Fruit fly (Drosophila melanogaster) Kc167 (cell line): ENCODE data around the gene Nepl7.

Source experiments
- Myc ChIP-seq: fragments of >200 bp; optimal IDR thresholded peaks from 2 replicates; lab custom pipeline; 2017; ENCODE audit warnings: missing external identifiers
- Sin3A ChIP-seq: fragments of >200 bp; optimal IDR thresholded peaks from 2 replicates; lab custom pipeline; 2018; ENCODE audit warnings: missing external identifiers
- h ChIP-seq: fragments of >200 bp; optimal IDR thresholded peaks from 3 replicates; lab custom pipeline; 2018; ENCODE audit warnings: missing external identifiers
- insv ChIP-seq: fragments of >200 bp; optimal IDR thresholded peaks from 3 replicates; lab custom pipeline; 2018; ENCODE audit warnings: missing external identifiers
- psq ChIP-seq: fragments of >200 bp; optimal IDR thresholded peaks from 2 replicates; lab custom pipeline; 2017; ENCODE audit warnings: missing external identifiers
- ttk ChIP-seq: sonication (Bioruptor generic); optimal IDR thresholded peaks from 2 replicates; lab custom pipeline; 2017; ENCODE audit warnings: missing external identifiers

The Nepl7 gene

dm6 chr2L:12657337-12657736 lies 12.2 kb downstream of the Nepl7 start:
- no peak for TF ChIP-seq Myc (lab: Kevin White, UChicago)
- TF ChIP-seq psq = no peak
- TF ChIP-seq Sin3A (lab: Kevin White, UChicago) = no peak
- no peak for TF ChIP-seq ttk (lab: Kevin White, UChicago)
- TF ChIP-seq insv = no peak
- no peak for TF ChIP-seq h (lab: Kevin White, UChicago)

DNA sequence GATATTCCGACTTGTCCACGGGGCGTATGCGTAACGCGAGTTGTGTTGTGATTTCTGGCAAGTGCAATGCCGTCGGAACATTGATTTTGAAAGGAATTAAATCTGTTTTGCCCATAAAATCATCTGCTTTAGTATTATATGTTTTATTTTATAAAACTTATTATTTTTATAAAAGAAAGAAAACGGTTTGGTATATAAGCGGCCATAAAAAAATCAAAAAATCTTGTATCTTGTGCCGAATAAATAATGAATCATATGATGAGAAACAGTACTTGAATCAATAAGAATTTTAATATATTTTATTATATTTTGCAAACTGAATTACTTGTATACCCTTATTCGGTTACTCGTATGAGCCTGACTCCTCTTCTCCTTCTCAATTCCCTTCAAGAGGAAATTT lies 12.6 kb downstream of the Nepl7 start, which contains the start of gene pdm2:
Gene pdm2, plus strand, starts transcription at position 301 of the 400 bp plus-strand sequence.
- TF ChIP-seq psq (no peak), Sin3A (lab: Kevin White, UChicago) (no peak), Myc (lab: Kevin White, UChicago) (no peak), h (lab: Kevin White, UChicago) (no peak), ttk (lab: Kevin White, UChicago) (no peak), insv (no peak)

DNA sequence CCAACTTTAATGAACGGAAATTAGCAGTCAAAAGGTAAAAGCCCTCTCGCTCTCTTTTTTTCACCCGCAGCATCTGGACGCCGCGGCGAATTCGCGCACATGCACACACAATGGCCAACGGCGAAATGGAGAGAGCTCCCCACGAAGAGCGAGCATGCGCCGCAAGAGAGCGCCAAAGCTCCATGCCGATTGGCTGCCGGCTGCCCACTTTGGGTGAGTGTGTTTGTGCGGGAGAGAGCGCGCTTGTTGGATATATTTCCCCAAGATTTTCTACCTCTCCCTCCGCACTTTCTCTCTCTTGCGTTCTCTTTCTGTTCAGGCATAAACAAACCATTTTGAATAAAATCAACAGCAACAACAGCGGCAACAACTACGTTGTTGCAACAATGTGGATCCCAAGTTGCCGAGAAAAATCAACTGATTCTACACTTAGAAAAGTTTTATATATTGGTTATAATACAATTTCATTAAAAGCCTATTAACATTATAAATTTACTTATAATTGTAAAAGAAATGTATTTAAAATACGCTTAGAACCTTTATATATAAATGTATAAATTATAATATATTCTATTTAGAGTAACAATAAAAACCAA lies 13.7 kb downstream of the Nepl7 start:
- TF ChIP-seq Myc (lab: Kevin White, UChicago) = no peak
- TF ChIP-seq Sin3A (lab: Kevin White, UChicago) = no peak
- TF ChIP-seq h (lab: Kevin White, UChicago) = no peak
- no peak for TF ChIP-seq psq
- TF ChIP-seq insv = no peak
- TF ChIP-seq ttk (lab: Kevin White, UChicago) = no peak

DNA sequence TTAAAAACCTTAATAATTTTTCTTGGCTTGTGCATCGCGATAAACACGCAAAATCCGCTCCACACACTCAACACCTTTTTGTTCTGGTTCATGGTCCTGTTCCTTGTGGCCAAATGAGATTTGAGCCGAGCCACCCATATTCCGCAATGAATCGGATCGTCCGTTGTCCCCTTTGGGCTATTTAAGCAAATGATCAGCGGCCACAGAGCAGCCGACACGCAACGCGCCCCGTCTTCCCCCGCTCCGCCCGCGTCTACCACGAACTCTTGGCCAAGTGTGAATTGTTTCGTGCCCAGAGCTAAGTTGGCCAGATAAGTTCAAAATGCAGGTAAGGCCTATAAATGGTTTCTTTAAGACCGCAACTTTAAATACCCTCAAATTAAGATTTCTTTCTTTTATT lies 18.5 kb downstream of the Nepl7 start:
- TF ChIP-seq insv (no peak), Myc (lab: Kevin White, UChicago) (no peak), h (lab: Kevin White, UChicago) (no peak), ttk (lab: Kevin White, UChicago) (no peak), psq (no peak), Sin3A (lab: Kevin White, UChicago) (no peak)

- no peak for TF ChIP-seq insv
- no peak for TF ChIP-seq psq
- no peak for TF ChIP-seq Myc (lab: Kevin White, UChicago)
- TF ChIP-seq ttk (lab: Kevin White, UChicago) = no peak
- no peak for TF ChIP-seq Sin3A (lab: Kevin White, UChicago)
- no peak for TF ChIP-seq h (lab: Kevin White, UChicago)
These were observed 23.3 kb downstream of the Nepl7 start, which contains the start of gene Ref2 for dm6 chr2L:12646256-12646655. Gene Ref2, minus strand, starts transcription at chr2L:12646356.

DNA sequence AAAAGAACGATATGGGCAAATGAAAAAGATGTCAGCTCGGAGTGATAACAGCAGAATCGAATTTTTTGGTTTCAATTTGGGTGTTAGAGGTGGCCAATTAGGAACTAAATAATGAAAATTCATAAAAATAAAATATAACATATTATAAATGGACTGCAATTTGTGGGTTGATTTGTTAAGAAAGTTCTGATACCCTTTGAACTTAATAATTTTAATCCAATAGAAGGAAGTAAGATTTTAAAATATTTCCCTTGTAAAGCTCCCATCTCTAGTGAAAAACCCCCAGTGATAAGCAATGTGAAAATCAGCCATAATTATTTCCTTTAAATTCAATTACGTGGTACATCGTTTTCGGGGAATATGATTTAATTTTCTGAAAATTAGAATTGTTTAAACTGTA lies 25.2 kb downstream of the Nepl7 start:
- TF ChIP-seq insv (no peak), Myc (lab: Kevin White, UChicago) (no peak), h (lab: Kevin White, UChicago) (no peak), ttk (lab: Kevin White, UChicago) (no peak), Sin3A (lab: Kevin White, UChicago) (no peak)

dm6 chr2L:12641534-12641933 lies 28.0 kb downstream of the Nepl7 start:
- no peak for TF ChIP-seq ttk (lab: Kevin White, UChicago)
- no peak for TF ChIP-seq psq
- no peak for TF ChIP-seq insv
- TF ChIP-seq Myc (lab: Kevin White, UChicago) = no peak
- no peak for TF ChIP-seq h (lab: Kevin White, UChicago)

DNA sequence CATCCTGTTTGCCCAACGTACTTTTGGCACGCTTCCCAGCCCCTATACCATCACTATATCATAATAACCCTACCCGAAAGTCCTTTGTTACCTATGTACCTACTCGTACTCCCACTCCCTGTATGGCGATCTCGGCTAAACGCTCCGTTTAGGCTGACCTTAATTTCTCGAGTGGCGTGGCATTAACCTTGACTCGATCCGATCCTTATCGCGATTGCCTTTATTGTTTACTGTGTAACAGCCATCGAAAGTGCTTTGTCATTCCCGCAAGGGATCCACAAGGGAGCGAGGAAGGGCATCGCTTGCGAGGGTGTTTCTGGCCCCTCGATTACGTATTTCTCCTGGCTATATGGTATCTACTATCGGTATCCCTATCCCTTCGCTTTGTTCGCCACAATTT lies 36.4 kb downstream of the Nepl7 start:
- no peak for TF ChIP-seq Myc (lab: Kevin White, UChicago)
- no peak for TF ChIP-seq insv
- TF ChIP-seq psq = no peak
- no peak for TF ChIP-seq h (lab: Kevin White, UChicago)

DNA sequence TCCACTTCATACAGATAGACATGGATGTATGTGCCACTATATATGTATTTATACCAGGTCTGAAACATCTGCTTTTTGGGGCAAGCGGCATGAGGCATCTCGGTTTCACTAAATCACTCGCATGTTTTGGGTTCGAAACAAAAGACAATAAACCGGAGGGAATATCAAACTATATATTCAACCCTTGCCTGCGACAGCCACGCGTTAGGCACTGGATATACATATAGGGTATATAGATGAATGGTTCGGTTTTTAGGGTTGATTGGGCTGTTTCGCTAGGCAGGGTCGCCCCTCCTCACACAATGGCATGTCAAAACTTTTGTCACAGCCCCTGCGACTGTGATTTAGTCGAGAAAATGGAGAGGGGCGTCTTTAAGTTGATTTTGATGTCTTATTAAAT lies 46.4 kb downstream of the Nepl7 start:
- TF ChIP-seq Sin3A (lab: Kevin White, UChicago) (no peak), psq (no peak), ttk (lab: Kevin White, UChicago) (no peak), Myc (lab: Kevin White, UChicago) (no peak), h (lab: Kevin White, UChicago) (no peak), insv (no peak)

DNA sequence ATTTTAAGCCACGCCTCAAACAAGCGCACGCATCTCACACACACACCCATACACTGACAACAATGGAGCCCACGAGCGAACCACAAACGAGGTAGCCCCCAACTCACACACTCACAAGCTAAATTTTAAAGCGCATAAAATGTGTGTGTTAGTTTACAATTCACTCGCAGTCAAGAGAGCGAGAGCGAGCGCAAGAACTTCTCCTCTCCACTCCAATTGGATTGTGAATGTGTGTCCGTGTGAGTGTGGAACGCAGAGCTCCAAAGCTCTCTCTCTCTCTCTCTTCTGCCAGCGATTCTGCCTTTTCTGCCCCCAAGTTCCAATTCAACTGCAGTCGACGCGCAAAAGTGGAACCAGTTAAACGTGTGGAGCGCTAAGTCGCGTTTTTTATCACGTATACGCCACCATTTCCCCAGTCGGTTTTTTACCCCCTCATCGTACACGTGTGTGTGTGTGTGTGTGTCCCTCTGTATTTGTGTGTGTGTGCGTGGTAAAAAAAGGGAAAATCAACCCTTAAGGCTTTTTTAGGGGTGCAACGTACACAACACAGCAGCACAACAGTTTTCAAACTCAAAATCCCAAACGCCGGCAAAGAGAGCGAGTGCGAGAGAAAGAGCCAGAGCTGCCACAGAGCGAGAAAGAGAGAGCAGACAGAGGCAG lies 51.4 kb downstream of the Nepl7 start:
- TF ChIP-seq insv = no peak
